Fruit fly (Drosophila melanogaster) whole organism, wandering third instar larva: ENCODE data around the gene mio.
A peak's percentile ranks its signal among the peaks of the same experiment; 100 is the strongest.

Source experiments
- CG9705 ChIP-seq: fragments of 200-800 bp; sonication (Bioruptor generic); optimal IDR thresholded peaks from 2 replicates; lab custom pipeline; 2018; ENCODE audit warnings: missing biosample characterization, mild to moderate bottlenecking, missing genetic modification characterization
- Dfd ChIP-seq: fragments of >200 bp; optimal IDR thresholded peaks from 2 replicates; lab custom pipeline; 2017; ENCODE audit warnings: missing biosample characterization, missing genetic modification characterization
- Dif ChIP-seq: fragments of 200-275, 200-300 bp; sonication (Bioruptor generic); optimal IDR thresholded peaks from 2 replicates; lab custom pipeline; 2018; ENCODE audit warnings: missing biosample characterization, missing genetic modification characterization; ENCODE audit not compliant: partially characterized antibody
- GATAd ChIP-seq: sonication (Bioruptor generic); optimal IDR thresholded peaks from 2 replicates; lab custom pipeline; 2016; ENCODE audit warnings: missing biosample characterization, missing genetic modification characterization
- HLH106 ChIP-seq: fragments of 200-800 bp; optimal IDR thresholded peaks from 3 replicates; lab custom pipeline; 2019; ENCODE audit warnings: missing biosample characterization, mild to moderate bottlenecking, missing genetic modification characterization, moderate library complexity
- Hnf4 ChIP-seq: fragments of 200-800 bp; sonication (Bioruptor generic); optimal IDR thresholded peaks from 2 replicates; lab custom pipeline; 2016; ENCODE audit warnings: missing biosample characterization, mild to moderate bottlenecking, missing genetic modification characterization
- Hr83 ChIP-seq: fragments of 200-300 bp; sonication (Bioruptor generic); optimal IDR thresholded peaks from 2 replicates; lab custom pipeline; 2016; ENCODE audit warnings: missing biosample characterization, mild to moderate bottlenecking, missing genetic modification characterization, moderate library complexity; ENCODE audit not compliant: poor library complexity, severe bottlenecking
- Jra ChIP-seq: sonication (Bioruptor generic); optimal IDR thresholded peaks from 2 replicates; lab custom pipeline; 2016; ENCODE audit warnings: missing biosample characterization, missing genetic modification characterization
- N ChIP-seq: fragments of >200 bp; optimal IDR thresholded peaks from 2 replicates; lab custom pipeline; 2018; ENCODE audit warnings: missing biosample characterization, missing external identifiers, missing genetic modification characterization
- OdsH ChIP-seq: fragments of 200-800 bp; sonication (Bioruptor generic); optimal IDR thresholded peaks from 2 replicates; lab custom pipeline; 2016; ENCODE audit warnings: missing biosample characterization, mild to moderate bottlenecking, missing genetic modification characterization
- Rel ChIP-seq, 2 experiments: fragments of 200-800 bp; sonication (Bioruptor generic) in 1 of 2; optimal IDR thresholded peaks; 2 replicates in 1 of 2; 3 replicates in 1 of 2; lab custom pipeline; 2016 to 2019; ENCODE audit warnings: mild to moderate bottlenecking in 2 of 2, missing biosample characterization in 2 of 2, missing genetic modification characterization in 2 of 2, moderate library complexity in 1 of 2
- Sp1 ChIP-seq: fragments of 200-800 bp; sonication (Bioruptor generic); optimal IDR thresholded peaks from 3 replicates; lab custom pipeline; 2019; ENCODE audit warnings: missing biosample characterization, mild to moderate bottlenecking, missing genetic modification characterization, moderate library complexity
- Vsx2 ChIP-seq: fragments of 200-300, 225-300 bp; sonication (Bioruptor generic); optimal IDR thresholded peaks from 2 replicates; lab custom pipeline; 2018; ENCODE audit warnings: missing biosample characterization, missing genetic modification characterization; ENCODE audit not compliant: partially characterized antibody
- br ChIP-seq: fragments of 200-800 bp; sonication (Bioruptor generic); optimal IDR thresholded peaks from 2 replicates; lab custom pipeline; 2016; ENCODE audit warnings: missing biosample characterization, missing genetic modification characterization
- brk ChIP-seq: fragments of 200-800 bp; sonication (Bioruptor generic); optimal IDR thresholded peaks from 2 replicates; lab custom pipeline; 2016; ENCODE audit warnings: missing biosample characterization, mild to moderate bottlenecking, missing genetic modification characterization
- dl ChIP-seq, 2 experiments: fragments of 175-275, 200-275 bp in 1 of 2; fragments of 200-275 bp in 1 of 2; sonication (Bioruptor generic); optimal IDR thresholded peaks; lab custom pipeline; 2018; ENCODE audit warnings: mild to moderate bottlenecking in 2 of 2, missing biosample characterization in 2 of 2, missing genetic modification characterization in 2 of 2, moderate library complexity in 2 of 2; ENCODE audit not compliant: partially characterized antibody in 2 of 2, insufficient read depth in 1 of 2
- dmrt93B ChIP-seq: fragments of 200-800 bp; sonication (Bioruptor generic); optimal IDR thresholded peaks from 2 replicates; lab custom pipeline; 2018; ENCODE audit warnings: missing biosample characterization, mild to moderate bottlenecking, missing genetic modification characterization
- ey ChIP-seq: fragments of 200-800 bp; sonication (Bioruptor generic); optimal IDR thresholded peaks from 2 replicates; lab custom pipeline; 2016; ENCODE audit warnings: missing biosample characterization, missing genetic modification characterization
- foxo ChIP-seq, 2 experiments: fragments of 200-800 bp; sonication (Bioruptor generic); optimal IDR thresholded peaks; 2 replicates in 1 of 2; 3 replicates in 1 of 2; lab custom pipeline; 2016 to 2017; ENCODE audit warnings: missing biosample characterization in 2 of 2, missing genetic modification characterization in 2 of 2
- fru ChIP-seq: fragments of 200-800 bp; sonication (Bioruptor generic); optimal IDR thresholded peaks from 3 replicates; lab custom pipeline; 2016; ENCODE audit warnings: missing biosample characterization, mild to moderate bottlenecking, missing genetic modification characterization
- h ChIP-seq: fragments of 200-800 bp; sonication (Bioruptor generic); optimal IDR thresholded peaks from 3 replicates; lab custom pipeline; 2016; ENCODE audit warnings: missing biosample characterization, mild to moderate bottlenecking, missing genetic modification characterization
- pan ChIP-seq: fragments of >200 bp; optimal IDR thresholded peaks from 2 replicates; lab custom pipeline; 2017
- psq ChIP-seq: fragments of 200-800 bp; sonication (Bioruptor generic); optimal IDR thresholded peaks from 3 replicates; lab custom pipeline; 2017; ENCODE audit warnings: missing biosample characterization, mild to moderate bottlenecking, missing genetic modification characterization, moderate library complexity
- rgr ChIP-seq: fragments of 200-800 bp; sonication (Bioruptor generic); optimal IDR thresholded peaks from 3 replicates; lab custom pipeline; 2016; ENCODE audit warnings: missing biosample characterization, mild to moderate bottlenecking, missing genetic modification characterization
- sv ChIP-seq: fragments of 200-800 bp; sonication (Bioruptor generic); optimal IDR thresholded peaks from 3 replicates; lab custom pipeline; 2016; ENCODE audit warnings: missing biosample characterization, missing genetic modification characterization
- tai ChIP-seq: sonication (Bioruptor generic); optimal IDR thresholded peaks from 2 replicates; lab custom pipeline; 2016; ENCODE audit warnings: missing biosample characterization, missing genetic modification characterization
- usp ChIP-seq: fragments of >200 bp; optimal IDR thresholded peaks from 2 replicates; lab custom pipeline; 2017; ENCODE audit warnings: missing biosample characterization, missing genetic modification characterization
- woc ChIP-seq: sonication (Bioruptor generic); optimal IDR thresholded peaks from 2 replicates; lab custom pipeline; 2016; ENCODE audit warnings: missing biosample characterization, mild to moderate bottlenecking, missing genetic modification characterization

mio gene

DNA sequence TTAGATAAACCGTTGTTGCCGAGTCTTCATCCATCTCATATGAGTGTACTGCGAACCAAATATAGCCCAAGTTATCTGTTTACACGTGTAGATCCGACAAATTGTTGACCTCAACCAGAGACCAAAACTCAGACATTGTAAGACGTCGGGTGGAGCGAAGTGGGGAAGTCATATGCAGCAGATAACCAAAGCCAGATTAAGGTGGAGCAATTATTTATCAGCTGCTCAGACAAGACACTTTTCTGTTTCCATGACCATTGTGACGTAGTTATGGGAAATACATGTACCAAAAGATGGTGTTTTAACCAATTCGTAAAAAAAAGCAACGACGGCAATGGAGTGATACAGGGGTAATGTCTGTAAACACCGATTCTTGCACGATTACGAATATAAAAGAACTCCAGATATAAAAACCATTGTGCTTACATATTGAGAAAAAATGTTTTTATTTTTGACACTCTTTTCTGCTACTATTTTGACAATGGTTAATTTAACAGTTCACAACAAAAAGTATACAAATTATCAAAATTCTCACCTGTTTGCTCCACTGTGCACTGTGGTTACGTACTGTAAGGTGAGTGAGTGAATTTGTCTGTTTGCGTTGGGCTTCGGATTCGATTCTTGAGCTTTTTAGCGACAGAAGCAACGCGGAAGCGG is 39.6 kb upstream of the mio start:
- TF ChIP-seq Hr83 (GFP tag; lab: Kevin White, UChicago), result peak; percentile 15
- no peak for TF ChIP-seq Vsx2 (GFP tag; lab: Kevin White, UChicago)
- TF ChIP-seq CG9705 (GFP tag; lab: Kevin White, UChicago), result no peak
- no peak for TF ChIP-seq Jra (GFP tag; lab: Kevin White, UChicago)
- TF ChIP-seq br (GFP tag; lab: Kevin White, UChicago), result peak; percentile 49
- TF ChIP-seq rgr (GFP tag; lab: Kevin White, UChicago), result peak; percentile 65
- TF ChIP-seq tai (GFP tag; lab: Kevin White, UChicago), result peak; percentile 29
- peak; percentile 38 for TF ChIP-seq OdsH
- no peak for TF ChIP-seq Rel (GFP tag; optimal IDR thresholded peaks at IDR 0.05; lab: Kevin White, UChicago)
- TF ChIP-seq Rel (tag; optimal IDR thresholded peaks at IDR 0.05; lab: Kevin White, UChicago), result peak; percentile 55
- peak; percentile 59 for TF ChIP-seq woc (GFP tag; lab: Kevin White, UChicago)
- peak; percentile 74 for TF ChIP-seq fru (GFP tag; lab: Kevin White, UChicago)
- no peak for TF ChIP-seq pan (lab: Kevin White, UChicago)
- TF ChIP-seq h (GFP tag; lab: Kevin White, UChicago), result peak; percentile 63
- peak; percentile 45 for TF ChIP-seq sv
- no peak for TF ChIP-seq N (GFP tag; lab: Kevin White, UChicago)
- TF ChIP-seq Sp1 (GFP tag; lab: Kevin White, UChicago), result peak; percentile 31
- TF ChIP-seq foxo (GFP tag; optimal IDR thresholded peaks at IDR 0.05; lab: Kevin White, UChicago), result peak in 1 of 2 experiments; percentile 72
- TF ChIP-seq Hnf4 (GFP tag; lab: Kevin White, UChicago), result peak; percentile 38
- peak; percentile 43 for TF ChIP-seq dmrt93B (GFP tag; lab: Kevin White, UChicago)
- TF ChIP-seq HLH106 (tag; lab: Kevin White, UChicago), result peak; percentile 46
- peak; percentile 52 for TF ChIP-seq ey
- TF ChIP-seq Dfd (GFP tag; lab: Kevin White, UChicago), result no peak

DNA sequence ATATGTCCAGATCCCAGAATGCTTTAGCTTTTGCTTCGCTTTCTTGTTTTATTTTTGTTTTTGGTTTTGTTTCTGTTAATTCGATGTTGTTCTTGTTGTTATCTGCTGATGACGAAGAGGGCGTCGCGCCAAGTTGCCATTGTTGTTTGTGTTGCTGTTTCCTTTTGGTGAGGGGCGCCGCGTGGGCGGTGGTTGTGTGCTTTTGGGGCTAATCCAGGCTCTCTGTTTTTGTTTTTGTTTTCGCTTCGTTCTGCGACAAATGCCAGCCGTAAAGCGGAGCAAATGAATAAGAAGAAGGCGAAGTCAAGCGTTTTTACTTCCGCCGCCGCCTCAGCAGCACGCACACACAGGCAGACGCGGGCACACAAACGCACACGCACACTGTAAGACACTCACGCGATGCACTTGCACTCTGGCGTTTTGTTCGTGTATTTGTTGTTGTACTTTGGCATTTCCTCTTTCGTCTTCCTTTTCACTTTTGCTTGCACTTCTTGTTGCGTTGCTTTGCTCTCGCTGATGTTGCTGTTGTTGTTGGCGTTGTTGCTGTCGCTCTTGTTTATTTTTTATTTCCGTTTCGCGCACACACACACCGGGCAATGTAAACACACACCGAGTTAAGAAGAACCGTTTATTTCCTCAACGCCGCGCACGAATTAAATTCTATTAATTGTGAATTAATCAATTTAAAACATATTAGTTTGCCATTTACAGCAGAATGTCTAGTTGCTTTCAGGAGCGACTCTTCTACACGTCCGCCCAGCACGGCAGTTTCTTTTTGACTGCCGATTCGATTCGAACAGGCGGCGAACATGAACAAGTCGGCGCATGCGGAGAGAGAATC is 38.9 kb upstream of the mio start, which contains the start of gene aop:
TSS of gene aop (minus strand) at position 786 of the 841 bp plus-strand sequence.
- TF ChIP-seq fru (GFP tag; lab: Kevin White, UChicago), result peak; percentile 11
- TF ChIP-seq GATAd, result no peak
- TF ChIP-seq usp, result no peak
- peak; percentile 67 for TF ChIP-seq Sp1 (GFP tag; lab: Kevin White, UChicago)
- TF ChIP-seq br (GFP tag; lab: Kevin White, UChicago), result no peak
- TF ChIP-seq Hr83 (GFP tag; lab: Kevin White, UChicago), result peak; percentile 50
- TF ChIP-seq CG9705 (GFP tag; lab: Kevin White, UChicago), result no peak
- TF ChIP-seq rgr (GFP tag; lab: Kevin White, UChicago), result peak; percentile 59
- peak; percentile 95 for TF ChIP-seq psq (GFP tag; lab: Kevin White, UChicago)
- peak; percentile 4 for TF ChIP-seq Hnf4 (GFP tag; lab: Kevin White, UChicago)
- TF ChIP-seq Dfd (GFP tag; lab: Kevin White, UChicago), result peak; percentile 50
- TF ChIP-seq pan (lab: Kevin White, UChicago), result no peak
- TF ChIP-seq HLH106 (tag; lab: Kevin White, UChicago), result peak; percentile 18
- TF ChIP-seq sv, result no peak
- TF ChIP-seq Rel (GFP tag; optimal IDR thresholded peaks at IDR 0.05; lab: Kevin White, UChicago), result no peak
- peak; percentile 63 for TF ChIP-seq Rel (tag; optimal IDR thresholded peaks at IDR 0.05; lab: Kevin White, UChicago)
- no peak for TF ChIP-seq N (GFP tag; lab: Kevin White, UChicago)
- TF ChIP-seq brk (GFP tag; lab: Kevin White, UChicago), result no peak
- peak; percentile 54 for TF ChIP-seq Vsx2 (GFP tag; lab: Kevin White, UChicago)
- no peak for TF ChIP-seq OdsH
- peak; percentile 68 for TF ChIP-seq Dif
- peak; percentile 50 for TF ChIP-seq h (GFP tag; lab: Kevin White, UChicago)
- peak in 1 of 2 experiments; percentile 74 for TF ChIP-seq dl (GFP tag; optimal IDR thresholded peaks at IDR 0.05; lab: Kevin White, UChicago; ENCODE audit: insufficient read depth in 1 of 2, partially characterized antibody in 2 of 2)
- TF ChIP-seq, all 38 proteins: peak for 13

DNA sequence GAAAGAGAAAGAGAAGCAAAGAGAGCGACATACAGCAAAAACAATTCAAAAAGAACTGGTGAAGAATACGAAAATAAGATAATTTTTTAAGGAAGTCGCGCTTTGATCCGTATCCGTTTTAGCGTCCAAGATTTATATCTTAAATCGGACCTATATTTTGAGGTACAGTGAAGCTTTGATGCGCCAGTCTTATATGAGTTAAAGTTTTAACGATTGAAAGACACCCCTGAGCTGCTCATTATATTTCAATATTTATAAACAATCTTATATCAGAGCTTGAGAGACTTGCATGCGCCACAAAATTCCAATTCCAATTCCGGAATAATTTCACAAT is 38.3 kb upstream of the mio start:
- TF ChIP-seq ey (peak; percentile 13), foxo (GFP tag; optimal IDR thresholded peaks at IDR 0.05; lab: Kevin White, UChicago) (peak; percentile 14 to 34), psq (GFP tag; lab: Kevin White, UChicago) (no peak), h (GFP tag; lab: Kevin White, UChicago) (no peak)
